Fruit fly (Drosophila melanogaster) whole organism, wandering third instar larva: Measurements from ENCODE around the gene CG10252.

Experiments
- Abd-B ChIP-seq: fragments of >200 bp; optimal IDR thresholded peaks from 2 replicates; lab custom pipeline; 2017; ENCODE audit warnings: missing biosample characterization, missing genetic modification characterization
- CG32264 ChIP-seq: fragments of 200-800 bp; sonication (Bioruptor generic); optimal IDR thresholded peaks from 2 replicates; lab custom pipeline; 2016; ENCODE audit warnings: missing biosample characterization, missing genetic modification characterization
- CG9705 ChIP-seq: fragments of 200-800 bp; sonication (Bioruptor generic); optimal IDR thresholded peaks from 2 replicates; lab custom pipeline; 2018; ENCODE audit warnings: missing biosample characterization, mild to moderate bottlenecking, missing genetic modification characterization
- CrebA ChIP-seq: fragments of 200-800 bp; sonication (Bioruptor generic); optimal IDR thresholded peaks from 2 replicates; lab custom pipeline; 2016; ENCODE audit warnings: missing biosample characterization, mild to moderate bottlenecking, missing genetic modification characterization, borderline replicate concordance
- Dfd ChIP-seq: fragments of >200 bp; optimal IDR thresholded peaks from 2 replicates; lab custom pipeline; 2017; ENCODE audit warnings: missing biosample characterization, missing genetic modification characterization
- Dif ChIP-seq: fragments of 200-275, 200-300 bp; sonication (Bioruptor generic); optimal IDR thresholded peaks from 2 replicates; lab custom pipeline; 2018; ENCODE audit warnings: missing biosample characterization, missing genetic modification characterization; ENCODE audit not compliant: partially characterized antibody
- HLH106 ChIP-seq: fragments of 200-800 bp; optimal IDR thresholded peaks from 3 replicates; lab custom pipeline; 2019; ENCODE audit warnings: missing biosample characterization, mild to moderate bottlenecking, missing genetic modification characterization, moderate library complexity
- Hnf4 ChIP-seq: fragments of 200-800 bp; sonication (Bioruptor generic); optimal IDR thresholded peaks from 2 replicates; lab custom pipeline; 2016; ENCODE audit warnings: missing biosample characterization, mild to moderate bottlenecking, missing genetic modification characterization
- Hr78 ChIP-seq: fragments of >200 bp; optimal IDR thresholded peaks from 2 replicates; lab custom pipeline; 2017; ENCODE audit warnings: missing biosample characterization, missing genetic modification characterization
- Hr83 ChIP-seq: fragments of 200-300 bp; sonication (Bioruptor generic); optimal IDR thresholded peaks from 2 replicates; lab custom pipeline; 2016; ENCODE audit warnings: missing biosample characterization, mild to moderate bottlenecking, missing genetic modification characterization, moderate library complexity; ENCODE audit not compliant: poor library complexity, severe bottlenecking
- Jra ChIP-seq: sonication (Bioruptor generic); optimal IDR thresholded peaks from 2 replicates; lab custom pipeline; 2016; ENCODE audit warnings: missing biosample characterization, missing genetic modification characterization
- Myc ChIP-seq: fragments of >200 bp; optimal IDR thresholded peaks from 2 replicates; lab custom pipeline; 2017
- N ChIP-seq: fragments of >200 bp; optimal IDR thresholded peaks from 2 replicates; lab custom pipeline; 2018; ENCODE audit warnings: missing biosample characterization, missing external identifiers, missing genetic modification characterization
- OdsH ChIP-seq: fragments of 200-800 bp; sonication (Bioruptor generic); optimal IDR thresholded peaks from 2 replicates; lab custom pipeline; 2016; ENCODE audit warnings: missing biosample characterization, mild to moderate bottlenecking, missing genetic modification characterization
- Rel ChIP-seq, 2 experiments: fragments of 200-800 bp; sonication (Bioruptor generic) in 1 of 2; optimal IDR thresholded peaks; 2 replicates in 1 of 2; 3 replicates in 1 of 2; lab custom pipeline; 2016 to 2019; ENCODE audit warnings: mild to moderate bottlenecking in 2 of 2, missing biosample characterization in 2 of 2, missing genetic modification characterization in 2 of 2, moderate library complexity in 1 of 2
- Sp1 ChIP-seq: fragments of 200-800 bp; sonication (Bioruptor generic); optimal IDR thresholded peaks from 3 replicates; lab custom pipeline; 2019; ENCODE audit warnings: missing biosample characterization, mild to moderate bottlenecking, missing genetic modification characterization, moderate library complexity
- Vsx2 ChIP-seq: fragments of 200-300, 225-300 bp; sonication (Bioruptor generic); optimal IDR thresholded peaks from 2 replicates; lab custom pipeline; 2018; ENCODE audit warnings: missing biosample characterization, missing genetic modification characterization; ENCODE audit not compliant: partially characterized antibody
- br ChIP-seq: fragments of 200-800 bp; sonication (Bioruptor generic); optimal IDR thresholded peaks from 2 replicates; lab custom pipeline; 2016; ENCODE audit warnings: missing biosample characterization, missing genetic modification characterization
- brk ChIP-seq: fragments of 200-800 bp; sonication (Bioruptor generic); optimal IDR thresholded peaks from 2 replicates; lab custom pipeline; 2016; ENCODE audit warnings: missing biosample characterization, mild to moderate bottlenecking, missing genetic modification characterization
- dl ChIP-seq, 2 experiments: fragments of 175-275, 200-275 bp in 1 of 2; fragments of 200-275 bp in 1 of 2; sonication (Bioruptor generic); optimal IDR thresholded peaks; lab custom pipeline; 2018; ENCODE audit warnings: mild to moderate bottlenecking in 2 of 2, missing biosample characterization in 2 of 2, missing genetic modification characterization in 2 of 2, moderate library complexity in 2 of 2; ENCODE audit not compliant: partially characterized antibody in 2 of 2, insufficient read depth in 1 of 2
- dmrt93B ChIP-seq: fragments of 200-800 bp; sonication (Bioruptor generic); optimal IDR thresholded peaks from 2 replicates; lab custom pipeline; 2018; ENCODE audit warnings: missing biosample characterization, mild to moderate bottlenecking, missing genetic modification characterization
- dsf ChIP-seq: sonication (Bioruptor generic); optimal IDR thresholded peaks from 2 replicates; lab custom pipeline; 2016; ENCODE audit warnings: missing biosample characterization, missing genetic modification characterization, borderline replicate concordance
- ey ChIP-seq: fragments of 200-800 bp; sonication (Bioruptor generic); optimal IDR thresholded peaks from 2 replicates; lab custom pipeline; 2016; ENCODE audit warnings: missing biosample characterization, missing genetic modification characterization
- foxo ChIP-seq, 2 experiments: fragments of 200-800 bp; sonication (Bioruptor generic); optimal IDR thresholded peaks; 2 replicates in 1 of 2; 3 replicates in 1 of 2; lab custom pipeline; 2016 to 2017; ENCODE audit warnings: missing biosample characterization in 2 of 2, missing genetic modification characterization in 2 of 2
- fru ChIP-seq: fragments of 200-800 bp; sonication (Bioruptor generic); optimal IDR thresholded peaks from 3 replicates; lab custom pipeline; 2016; ENCODE audit warnings: missing biosample characterization, mild to moderate bottlenecking, missing genetic modification characterization
- h ChIP-seq: fragments of 200-800 bp; sonication (Bioruptor generic); optimal IDR thresholded peaks from 3 replicates; lab custom pipeline; 2016; ENCODE audit warnings: missing biosample characterization, mild to moderate bottlenecking, missing genetic modification characterization
- jim ChIP-seq: fragments of 175-275, 200-325 bp; sonication (Bioruptor generic); optimal IDR thresholded peaks from 2 replicates; lab custom pipeline; 2016; ENCODE audit warnings: missing biosample characterization, mild to moderate bottlenecking, missing genetic modification characterization
- lola ChIP-seq: fragments of >200 bp; optimal IDR thresholded peaks from 2 replicates; lab custom pipeline; 2017; ENCODE audit warnings: missing biosample characterization, missing genetic modification characterization
- pan ChIP-seq: fragments of >200 bp; optimal IDR thresholded peaks from 2 replicates; lab custom pipeline; 2017
- psq ChIP-seq: fragments of 200-800 bp; sonication (Bioruptor generic); optimal IDR thresholded peaks from 3 replicates; lab custom pipeline; 2017; ENCODE audit warnings: missing biosample characterization, mild to moderate bottlenecking, missing genetic modification characterization, moderate library complexity
- sage ChIP-seq: fragments of 200-800 bp; sonication (Bioruptor generic); optimal IDR thresholded peaks from 2 replicates; lab custom pipeline; 2016; ENCODE audit warnings: missing biosample characterization, mild to moderate bottlenecking, missing genetic modification characterization
- tai ChIP-seq: sonication (Bioruptor generic); optimal IDR thresholded peaks from 2 replicates; lab custom pipeline; 2016; ENCODE audit warnings: missing biosample characterization, missing genetic modification characterization
- usp ChIP-seq: fragments of >200 bp; optimal IDR thresholded peaks from 2 replicates; lab custom pipeline; 2017; ENCODE audit warnings: missing biosample characterization, missing genetic modification characterization

The CG10252 gene

DNA sequence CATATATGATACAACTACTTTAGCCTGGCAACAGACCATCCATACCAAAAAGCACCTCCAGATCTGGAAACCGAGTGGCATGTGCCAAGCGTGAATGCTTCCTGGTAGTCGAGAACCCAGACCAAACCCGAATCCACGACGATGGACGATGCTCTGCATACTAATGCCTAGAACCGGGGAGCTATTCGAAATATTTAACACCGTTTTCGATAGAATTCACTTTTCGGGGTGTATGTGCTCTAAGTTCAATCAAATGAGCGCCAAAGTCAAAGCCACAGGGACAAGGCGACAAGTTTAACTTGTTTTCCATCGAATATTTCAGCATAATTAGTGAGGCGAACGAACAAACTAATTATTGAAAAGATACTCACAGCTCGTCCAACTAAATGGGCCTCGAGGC lies 33.3 kb downstream of the CG10252 start:
- TF ChIP-seq dl (GFP tag; optimal IDR thresholded peaks at IDR 0.05; lab: Kevin White, UChicago; ENCODE audit: insufficient read depth in 1 of 2, partially characterized antibody in 2 of 2), result no peak
- TF ChIP-seq h (GFP tag; lab: Kevin White, UChicago), result no peak
- no peak for TF ChIP-seq sage (GFP tag; lab: Kevin White, UChicago)
- no peak for TF ChIP-seq foxo (GFP tag; optimal IDR thresholded peaks at IDR 0.05; lab: Kevin White, UChicago)
- no peak for TF ChIP-seq HLH106 (tag; lab: Kevin White, UChicago)
- no peak for TF ChIP-seq fru (GFP tag; lab: Kevin White, UChicago)
- TF ChIP-seq dsf (GFP tag; lab: Kevin White, UChicago), result no peak
- TF ChIP-seq Hnf4 (GFP tag; lab: Kevin White, UChicago), result no peak
- no peak for TF ChIP-seq Myc (lab: Kevin White, UChicago)
- TF ChIP-seq Dif (GFP tag; lab: Kevin White, UChicago), result no peak
- no peak for TF ChIP-seq brk (GFP tag; lab: Kevin White, UChicago)
- TF ChIP-seq CG9705 (GFP tag; lab: Kevin White, UChicago), result no peak
- no peak for TF ChIP-seq Hr83 (GFP tag; lab: Kevin White, UChicago)
- TF ChIP-seq psq (GFP tag; lab: Kevin White, UChicago), result no peak
- no peak for TF ChIP-seq jim (GFP tag; lab: Kevin White, UChicago)
- TF ChIP-seq dmrt93B (GFP tag; lab: Kevin White, UChicago), result no peak
- no peak for TF ChIP-seq br (GFP tag; lab: Kevin White, UChicago)
- no peak for TF ChIP-seq usp (GFP tag; lab: Kevin White, UChicago)
- no peak for TF ChIP-seq Rel (GFP tag; optimal IDR thresholded peaks at IDR 0.05; lab: Kevin White, UChicago)
- TF ChIP-seq Rel (tag; optimal IDR thresholded peaks at IDR 0.05; lab: Kevin White, UChicago), result no peak

DNA sequence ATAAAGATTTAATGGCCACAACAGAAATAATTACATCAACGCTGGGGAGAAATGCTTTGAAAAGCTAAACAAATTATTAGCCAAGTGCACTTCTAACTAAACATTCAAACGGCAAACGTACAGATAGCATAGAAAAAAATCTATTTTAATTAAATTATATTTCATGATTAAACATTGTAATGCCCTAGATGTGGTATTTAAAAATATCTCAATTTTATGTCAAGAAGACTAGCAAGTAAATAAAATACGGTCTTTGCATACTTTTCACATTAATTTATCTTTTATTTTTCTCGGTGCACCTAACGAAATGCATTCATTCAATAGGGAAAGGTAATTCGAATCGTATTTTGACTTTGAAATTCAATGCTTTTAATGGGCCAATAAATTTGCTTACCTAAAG lies 36.4 kb downstream of the CG10252 start:
- TF ChIP-seq Abd-B (GFP tag; lab: Kevin White, UChicago) (no peak), HLH106 (tag; lab: Kevin White, UChicago) (no peak), dsf (GFP tag; lab: Kevin White, UChicago) (no peak), Vsx2 (no peak), psq (GFP tag; lab: Kevin White, UChicago) (no peak), CrebA (GFP tag; lab: Kevin White, UChicago) (no peak), ey (no peak)

- TF ChIP-seq tai (GFP tag; lab: Kevin White, UChicago) (no peak), OdsH (GFP tag; lab: Kevin White, UChicago) (no peak), pan (no peak), h (GFP tag; lab: Kevin White, UChicago) (no peak), fru (GFP tag; lab: Kevin White, UChicago) (no peak), jim (GFP tag; lab: Kevin White, UChicago) (no peak), HLH106 (tag; lab: Kevin White, UChicago) (no peak), Jra (GFP tag; lab: Kevin White, UChicago) (no peak), N (GFP tag; lab: Kevin White, UChicago) (no peak), Sp1 (GFP tag; lab: Kevin White, UChicago) (no peak), ey (no peak), CrebA (GFP tag; lab: Kevin White, UChicago) (no peak), Dfd (no peak), sage (GFP tag; lab: Kevin White, UChicago) (no peak), CG32264 (GFP tag; lab: Kevin White, UChicago) (no peak), dmrt93B (GFP tag; lab: Kevin White, UChicago) (no peak), Hr78 (GFP tag; lab: Kevin White, UChicago) (no peak), lola (GFP tag; lab: Kevin White, UChicago) (no peak), brk (GFP tag; lab: Kevin White, UChicago) (no peak)
These were observed 37.1 kb downstream of the CG10252 start for dm6 chr3R:23658948-23659347.
